Worm (Caenorhabditis elegans) whole organism, dauer: ENCODE measurements around the gene ckb-4.
"Not testable (repeated sequence)": the region's sequence is repeated elsewhere in the genome, so short reads cannot be mapped to it uniquely, and the experiment has no call there.

Source experiments
- unc-62 ChIP-seq: sonication (generic microtip); optimal IDR thresholded peaks from 2 replicates; lab custom pipeline; 2017; ENCODE audit warnings: missing biosample characterization, missing genetic modification reagents, missing genetic modification characterization

Gene ckb-4

DNA sequence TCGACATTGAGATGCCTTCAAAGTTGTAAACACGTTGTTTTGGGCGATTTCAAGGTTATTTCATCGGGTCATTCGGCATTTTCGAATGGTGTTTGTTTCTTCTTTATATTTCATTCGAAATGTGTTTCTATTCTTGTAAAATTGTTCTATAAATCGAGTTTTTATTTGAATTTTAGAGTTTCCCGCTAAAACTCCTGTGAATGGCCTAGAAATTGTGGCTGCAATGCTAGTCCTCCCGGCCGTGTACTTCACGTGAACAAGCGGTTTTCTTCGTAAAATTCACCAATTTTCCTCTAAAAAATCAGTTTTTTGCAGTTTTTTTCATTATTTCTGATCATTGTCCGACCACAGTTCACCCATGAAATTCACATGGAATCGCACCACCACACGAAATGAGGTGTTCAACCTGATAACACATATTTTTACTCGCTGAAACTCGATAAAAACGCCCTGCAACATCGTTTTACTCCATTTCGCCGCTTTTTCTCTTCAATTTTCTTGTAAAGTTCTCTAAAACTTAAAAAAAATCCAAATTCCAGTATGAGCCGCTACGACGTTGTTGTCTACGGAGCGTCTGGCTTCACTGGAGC is 17.9 kb upstream of the ckb-4 start, which contains the start of gene ldp-1:
ldp-1 (plus strand) TSS at position 540 of the 590 bp plus-strand sequence.
- no peak for TF ChIP-seq unc-62 (GFP tag; lab: Kevin White, UChicago)

DNA sequence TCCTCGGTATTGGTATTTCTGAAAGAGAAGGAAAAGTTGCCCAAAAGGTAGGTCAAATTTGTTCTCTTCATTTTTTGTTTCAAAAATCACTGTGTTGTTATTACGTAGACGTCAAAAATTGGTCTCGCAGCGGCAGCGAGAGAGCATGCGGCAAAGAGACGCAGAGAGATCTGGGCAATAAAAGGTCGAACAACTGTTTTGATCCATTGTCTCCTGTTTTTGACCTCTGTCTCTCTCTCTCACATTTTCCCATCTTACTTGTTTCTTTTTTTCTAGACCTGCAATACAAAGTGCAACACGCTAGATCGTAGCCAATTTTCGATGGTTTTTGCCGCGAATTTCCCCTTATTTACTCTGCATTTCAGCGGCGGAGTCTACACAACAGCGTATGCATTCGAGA is 17.3 kb upstream of the ckb-4 start:
- no peak for TF ChIP-seq unc-62 (GFP tag; lab: Kevin White, UChicago)

DNA sequence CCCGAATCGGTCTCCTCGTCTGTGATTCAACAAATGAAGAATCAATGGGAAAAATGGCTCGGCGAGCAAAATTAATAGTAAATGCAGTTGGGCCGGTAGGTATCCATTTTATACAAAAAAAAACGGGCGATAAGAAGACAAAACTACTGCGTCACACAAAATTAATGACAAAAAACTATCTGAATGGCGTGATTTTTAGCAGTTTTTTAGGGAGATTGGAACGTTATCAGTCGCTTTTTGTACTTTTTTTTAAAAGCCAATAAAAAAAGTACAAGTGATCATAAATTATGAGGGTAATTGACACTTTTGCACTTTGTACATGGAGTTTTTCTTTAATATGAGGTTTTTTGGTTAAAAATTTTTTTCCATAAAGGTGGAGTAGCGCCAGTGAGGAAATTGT is 13.9 kb upstream of the ckb-4 start:
- no peak for TF ChIP-seq unc-62 (GFP tag; lab: Kevin White, UChicago)

DNA sequence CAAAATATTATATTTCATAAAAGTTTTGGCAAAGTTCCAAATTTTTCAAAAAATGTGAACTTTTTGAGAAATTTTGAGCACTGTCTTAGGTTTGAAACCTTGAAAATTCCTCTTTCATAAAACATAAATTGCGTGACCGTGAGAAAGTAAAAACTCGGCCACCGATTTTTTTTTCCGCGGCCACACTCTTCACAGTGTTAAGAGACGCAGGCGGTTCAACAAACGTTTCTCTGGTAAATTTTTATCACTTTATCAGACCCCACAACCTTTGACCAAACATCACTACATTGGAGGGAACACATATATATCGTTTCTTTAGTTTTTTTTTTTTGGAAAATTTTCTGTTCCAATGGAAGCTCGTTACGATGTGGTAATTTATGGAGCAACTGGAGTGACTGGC is 13.3 kb upstream of the ckb-4 start, which contains the start of gene F22F7.2:
F22F7.2 (plus strand) TSS at position 266 of the 400 bp plus-strand sequence.
- TF ChIP-seq unc-62 (GFP tag; lab: Kevin White, UChicago): no peak

DNA sequence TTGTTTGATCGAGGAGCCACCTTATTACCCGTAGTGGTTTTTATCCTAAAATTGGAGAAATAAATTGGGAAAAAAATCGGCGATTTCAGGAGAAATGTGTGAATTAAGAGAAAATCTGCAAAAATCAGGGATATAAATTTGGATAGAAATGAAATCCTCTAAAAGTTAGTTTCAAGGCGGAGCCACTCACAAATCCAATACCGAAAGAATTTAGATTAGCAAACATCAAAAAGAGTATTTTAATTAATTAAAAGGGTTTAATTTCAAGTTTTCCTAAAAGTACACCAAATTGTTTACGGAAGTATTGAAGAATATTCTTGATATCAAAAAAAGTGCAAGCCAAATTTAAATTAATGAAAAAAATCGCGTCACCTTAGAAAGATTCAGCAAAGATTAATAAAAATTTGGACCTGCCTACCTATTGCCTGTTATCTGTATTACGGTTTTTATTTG is 12.7 kb upstream of the ckb-4 start, which contains the start of gene F22F7.8:
F22F7.8 (minus strand) TSS at position 51 of the 453 bp plus-strand sequence.
- TF ChIP-seq unc-62 (GFP tag; lab: Kevin White, UChicago): no peak

DNA sequence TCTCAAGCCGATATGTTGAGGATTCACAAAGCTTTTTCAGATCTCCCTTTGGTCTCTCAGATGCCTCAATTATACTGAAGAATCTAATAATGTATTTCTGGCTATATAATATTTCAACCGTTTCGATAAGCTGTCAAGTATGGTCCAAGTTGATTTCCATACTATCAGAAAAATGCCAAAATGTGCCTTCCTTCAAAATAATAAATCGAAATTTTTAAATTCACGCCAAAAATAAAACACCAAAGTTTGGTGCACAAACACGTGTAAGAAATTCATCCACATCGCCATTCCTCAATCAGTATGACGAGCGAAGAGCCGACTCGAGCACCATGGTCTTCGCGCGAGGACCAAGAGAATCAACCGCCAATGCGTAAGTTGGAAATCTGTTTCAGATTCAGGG is 10.3 kb upstream of the ckb-4 start, which contains the start of gene F22F7.11:
F22F7.11 (plus strand) TSS at position 301 of the 400 bp plus-strand sequence.
- no peak for TF ChIP-seq unc-62 (GFP tag; lab: Kevin White, UChicago)

DNA sequence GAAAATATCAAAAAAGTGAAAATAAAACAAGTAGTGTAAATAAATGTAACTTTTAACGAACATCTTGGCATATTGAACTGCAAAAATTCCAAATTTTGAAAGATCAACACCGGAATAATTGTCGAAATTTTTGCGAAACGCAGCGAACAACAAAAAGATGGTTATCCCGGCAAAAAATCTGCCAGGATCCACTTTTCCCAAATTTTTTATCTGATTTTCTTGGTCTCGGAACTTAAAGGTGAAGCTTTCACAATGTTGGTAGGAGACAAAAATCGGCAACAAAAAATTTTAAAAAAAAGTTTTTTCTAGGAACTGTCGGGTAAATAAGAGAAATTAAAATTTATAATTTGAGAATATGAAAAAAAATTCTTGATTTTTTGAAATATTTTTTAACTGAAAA is 9.3 kb upstream of the ckb-4 start, which contains the start of gene bgnt-1.2:
bgnt-1.2 (minus strand) TSS at position 101 of the 400 bp plus-strand sequence.
- TF ChIP-seq unc-62 (GFP tag; lab: Kevin White, UChicago): no peak

DNA sequence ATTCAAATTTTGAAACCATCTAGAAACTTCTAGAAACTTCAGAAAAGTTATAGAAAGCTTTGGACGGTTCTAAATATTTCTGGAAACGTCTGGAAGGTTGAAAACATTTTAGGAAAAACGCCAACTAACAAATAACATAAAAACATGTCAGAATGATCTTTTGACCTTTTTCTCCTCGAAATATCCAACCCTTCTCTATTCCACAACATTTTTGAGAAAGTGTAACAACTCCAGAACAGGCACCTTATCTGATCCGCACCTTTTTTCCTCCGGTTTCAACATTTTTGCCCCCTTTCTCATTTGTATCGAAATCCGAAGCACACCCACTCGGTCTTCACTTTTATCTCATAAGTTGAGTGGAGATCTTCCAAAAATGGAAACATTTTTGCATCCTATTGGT is 1.1 kb upstream of the ckb-4 start, which contains the start of gene F22F7.3:
F22F7.3 (plus strand) TSS at position 301 of the 400 bp plus-strand sequence.
- no peak for TF ChIP-seq unc-62 (GFP tag; lab: Kevin White, UChicago)

DNA sequence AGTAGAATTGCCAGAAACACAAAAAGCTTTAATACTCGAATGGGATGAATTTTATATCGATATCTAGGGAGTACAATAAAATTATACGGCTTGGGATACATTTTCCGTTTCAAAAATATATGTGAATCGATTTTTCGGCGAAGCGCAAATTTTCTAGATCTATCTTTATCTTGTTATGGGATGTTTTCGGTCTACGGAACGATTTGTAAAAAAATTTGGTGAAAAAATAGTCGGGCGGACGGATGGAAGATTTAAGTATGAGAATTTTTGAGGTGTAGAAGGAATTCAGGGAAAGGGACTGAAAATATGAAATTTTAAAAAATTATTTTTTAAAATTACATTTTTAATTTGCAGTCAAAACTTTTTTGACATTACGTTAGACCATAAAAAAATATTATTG is 3.3 kb downstream of the ckb-4 start, which contains the start of gene F22F7.4:
F22F7.4 (minus strand) TSS at position 101 of the 400 bp plus-strand sequence.
- no peak for TF ChIP-seq unc-62 (GFP tag; lab: Kevin White, UChicago)

DNA sequence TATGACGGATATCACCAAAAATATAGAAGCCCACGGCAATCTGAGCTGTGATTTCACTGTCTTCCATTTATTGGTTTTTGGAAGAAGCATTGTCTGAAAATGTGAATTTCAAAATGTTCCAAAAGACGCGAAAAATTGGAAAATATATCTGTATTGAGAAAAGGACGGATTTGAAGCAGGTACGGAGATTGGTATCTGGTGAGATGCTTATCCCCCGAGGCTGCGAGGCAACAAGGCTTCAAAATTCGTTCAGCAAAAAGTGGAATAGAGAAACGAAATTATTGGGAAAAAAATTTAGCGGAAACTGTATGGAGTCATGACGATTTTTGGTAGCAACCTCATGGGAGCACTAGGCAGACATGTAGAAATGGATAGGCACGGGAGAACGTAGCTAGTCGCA is 6.1 kb downstream of the ckb-4 start, which contains the start of gene F36F12.1:
F36F12.1 (minus strand) TSS at position 101 of the 400 bp plus-strand sequence.
- no peak for TF ChIP-seq unc-62 (GFP tag; lab: Kevin White, UChicago)

DNA sequence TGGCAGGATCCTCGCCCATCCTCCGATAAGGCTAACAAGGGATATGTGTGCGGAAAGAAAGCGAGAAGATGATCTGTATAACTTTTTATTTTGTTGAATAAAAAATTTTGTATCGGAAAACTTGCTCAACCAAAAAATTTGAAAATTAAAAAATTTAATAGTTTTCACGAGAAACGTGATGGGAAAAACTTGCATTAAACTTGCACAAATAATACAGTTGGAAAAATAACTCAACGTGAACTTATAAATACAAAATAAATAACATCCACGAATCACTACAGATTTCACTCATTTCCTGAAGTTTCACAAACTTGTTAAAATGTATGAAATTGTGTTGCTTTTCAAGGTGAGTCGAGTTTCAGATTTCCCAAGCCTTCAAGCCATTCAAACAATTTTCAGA is 10.2 kb downstream of the ckb-4 start, which contains the start of gene F36F12.7:
F36F12.7 (plus strand) TSS at position 301 of the 400 bp plus-strand sequence.
- no peak for TF ChIP-seq unc-62 (GFP tag; lab: Kevin White, UChicago)

DNA sequence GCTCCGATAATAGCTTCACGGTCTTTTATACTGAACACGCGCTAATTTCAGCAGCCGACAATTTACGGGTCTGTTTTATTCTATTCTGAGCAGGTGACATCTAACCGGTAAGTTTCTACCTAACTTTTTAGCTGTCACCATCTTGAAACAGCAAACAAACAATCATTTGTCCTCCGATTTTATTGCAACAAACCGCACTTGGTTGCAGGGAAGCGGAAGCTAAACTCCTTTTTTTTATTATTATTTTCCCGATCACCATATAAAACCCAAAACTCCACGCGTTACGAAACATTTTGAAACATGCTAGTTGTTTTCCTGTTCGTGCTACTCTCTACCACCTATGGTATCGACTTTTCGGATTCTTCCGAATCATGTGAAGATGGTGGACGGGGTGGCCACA is 11.6 kb downstream of the ckb-4 start, which contains the start of gene clec-208:
clec-208 (plus strand) TSS at position 301 of the 400 bp plus-strand sequence.
- TF ChIP-seq unc-62 (GFP tag; lab: Kevin White, UChicago): no peak

DNA sequence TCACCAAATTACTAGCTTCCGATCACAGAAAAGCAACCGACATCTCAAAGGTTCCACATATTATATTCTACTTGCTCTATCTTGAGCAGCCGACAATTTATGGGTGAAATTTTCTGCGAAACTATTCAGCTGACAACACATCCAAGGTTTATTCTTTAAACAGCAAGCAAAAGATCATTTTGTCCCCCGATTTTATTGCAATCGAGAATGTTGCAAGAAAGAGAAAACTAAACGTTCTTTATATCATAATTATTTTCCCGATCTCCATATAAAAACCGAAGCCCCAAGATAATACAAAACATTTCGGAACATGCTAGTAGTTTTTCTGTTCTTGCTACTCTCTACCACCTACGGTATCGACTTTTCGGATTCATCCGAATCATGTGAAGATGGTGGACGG is 13.5 kb downstream of the ckb-4 start, which contains the start of gene clec-207:
clec-207 (plus strand) TSS at position 301 of the 400 bp plus-strand sequence.
- TF ChIP-seq unc-62 (GFP tag; lab: Kevin White, UChicago): no peak

DNA sequence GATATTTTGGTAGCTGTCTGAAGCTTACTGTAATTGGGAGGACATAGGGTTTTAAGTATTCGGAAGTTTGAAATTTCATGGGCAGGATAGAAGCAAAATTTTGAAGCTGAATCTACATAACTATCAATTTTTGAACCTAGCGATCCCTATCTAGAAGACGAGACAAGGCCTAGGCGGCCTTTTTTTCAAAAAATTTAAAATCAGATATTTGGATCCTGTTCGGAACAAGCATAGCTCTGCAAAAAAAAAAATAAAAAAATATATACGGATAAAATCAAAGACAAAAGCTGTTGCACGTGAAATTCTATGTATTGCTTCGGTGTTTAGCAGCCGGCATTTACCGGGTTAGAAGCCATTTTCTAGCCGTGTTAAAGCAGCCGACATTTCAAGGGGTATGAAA is 14.0 kb downstream of the ckb-4 start, which contains the start of gene F36F12.2:
F36F12.2 (minus strand) TSS at position 101 of the 400 bp plus-strand sequence.
- no peak for TF ChIP-seq unc-62 (GFP tag; lab: Kevin White, UChicago)

DNA sequence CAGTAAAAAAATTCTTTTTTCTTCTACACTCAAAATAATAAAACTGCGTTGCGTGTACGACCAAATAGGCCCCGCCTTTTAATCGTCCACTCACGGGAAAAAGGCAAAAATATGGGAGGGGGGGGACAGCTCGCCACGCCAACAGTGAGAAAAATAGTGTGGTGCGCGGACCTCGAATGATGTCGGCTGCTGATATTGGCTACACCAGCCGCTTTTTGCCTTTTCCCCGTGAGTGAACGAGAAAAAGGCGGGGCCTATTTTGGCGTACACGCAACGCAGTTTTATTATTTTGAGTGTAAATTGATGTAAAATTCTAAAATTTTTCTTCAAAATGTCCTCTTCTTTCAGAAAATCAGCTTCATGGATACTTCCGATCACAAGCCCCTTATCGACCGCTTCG is 18.9 kb downstream of the ckb-4 start, which contains the start of gene ztf-28:
ztf-28 (plus strand) TSS at position 349 of the 400 bp plus-strand sequence.
- TF ChIP-seq unc-62 (GFP tag; lab: Kevin White, UChicago): not testable (repeated sequence)

DNA sequence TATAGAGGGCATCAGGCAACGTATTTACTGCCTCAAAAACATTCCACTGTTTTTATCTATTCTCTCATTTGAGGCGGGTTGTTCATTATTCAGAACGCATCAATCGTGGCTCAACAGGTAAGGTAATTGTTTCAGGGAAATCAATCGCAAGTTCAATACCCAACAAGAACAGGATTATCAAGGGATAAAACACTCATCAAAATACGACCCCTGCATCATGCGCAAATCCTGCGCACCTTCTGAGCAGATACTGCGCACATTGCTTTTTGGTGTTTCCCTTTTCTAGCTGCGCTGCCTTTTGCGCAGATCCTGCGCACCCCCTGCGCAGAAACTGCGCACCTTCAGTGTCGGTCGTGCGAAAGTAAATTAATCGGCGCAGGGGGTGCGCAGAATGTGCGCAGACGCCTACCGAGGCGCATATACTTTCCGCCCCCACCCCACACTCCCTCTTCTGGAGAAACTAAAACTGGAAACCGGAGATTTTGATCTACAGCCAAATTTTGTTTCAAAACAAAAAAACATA is 23.4 kb downstream of the ckb-4 start, which contains the start of gene F36F12.3:
F36F12.3 (plus strand) TSS at position 51 of the 523 bp plus-strand sequence.
- not testable (repeated sequence) for TF ChIP-seq unc-62 (GFP tag; lab: Kevin White, UChicago)
